Worm (Caenorhabditis elegans) whole organism, young adult: Measurements from ENCODE around the gene F32A11.1.

ENCODE experiments used
- aptf-3 ChIP-seq: fragments of 200-800 bp; sonication (Bioruptor generic); IDR thresholded peaks from 2 replicates; pipeline ENCODE4 v1.3.6; 2022; ENCODE audit warnings: missing genetic modification characterization, missing compliant biosample characterization
- attf-6 ChIP-seq: fragments of 200-800 bp; sonication (Bioruptor generic); IDR thresholded peaks from 2 replicates; pipeline ENCODE4 v1.3.6; 2022; ENCODE audit warnings: missing genetic modification reagents, missing genetic modification characterization, missing compliant biosample characterization
- dpl-1 ChIP-seq: fragments of 150-350 bp; optimal IDR thresholded peaks from 2 replicates; lab custom pipeline; 2014; ENCODE audit warnings: missing biosample characterization, missing genetic modification reagents, missing genetic modification characterization
- gei-17 ChIP-seq: fragments of 200-800 bp; sonication (Bioruptor generic); optimal IDR thresholded peaks from 2 replicates; lab custom pipeline; 2018; ENCODE audit warnings: mild to moderate bottlenecking, missing genetic modification characterization, missing compliant biosample characterization
- pha-4 ChIP-seq: fragments of 150-350 bp; sonication (generic microtip); optimal IDR thresholded peaks from 2 replicates; lab custom pipeline; 2014; ENCODE audit warnings: missing biosample characterization, missing genetic modification reagents, missing genetic modification characterization
- xnd-1 ChIP-seq: sonication (generic microtip); optimal IDR thresholded peaks from 2 replicates; lab custom pipeline; 2016; ENCODE audit warnings: missing genotype, missing genetic modification reagents, missing genetic modification characterization, missing compliant biosample characterization
- ztf-6 ChIP-seq: fragments of 200-800 bp; sonication (Bioruptor generic); IDR thresholded peaks from 2 replicates; pipeline ENCODE4 v1.3.6; 2022; ENCODE audit warnings: missing genetic modification reagents, missing genetic modification characterization, missing compliant biosample characterization

DNA sequence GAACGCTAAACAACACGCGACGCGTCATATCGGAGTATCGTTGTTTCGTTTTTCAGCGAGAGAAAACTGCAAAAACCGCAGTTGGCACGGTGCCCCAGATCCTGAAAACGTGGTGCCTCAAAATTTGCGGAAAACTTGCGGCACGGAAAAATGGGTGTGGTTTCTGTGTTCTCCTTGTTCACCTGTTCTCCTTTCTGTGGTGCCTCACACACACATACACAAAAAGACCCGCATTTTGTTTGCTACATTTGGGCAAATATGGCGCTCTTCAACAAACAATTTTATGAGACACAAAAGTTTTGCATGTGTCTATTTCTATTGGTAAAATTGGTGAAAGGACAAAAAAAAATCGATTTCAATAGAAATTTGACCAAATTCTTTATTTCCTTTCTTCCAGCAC is 41.7 kb downstream of the F32A11.1 start:
- TF ChIP-seq attf-6 (GFP tag; lab: Robert Waterston, UW) (no peak), xnd-1 (no peak), ztf-6 (GFP tag; lab: Robert Waterston, UW) (no peak), gei-17 (GFP tag; lab: Kevin White, UChicago) (no peak), dpl-1 (GFP tag; lab: Kevin White, UChicago) (no peak), aptf-3 (GFP tag; lab: Robert Waterston, UW) (no peak), pha-4 (tag; lab: Kevin White, UChicago) (no peak)
